Fruit fly (Drosophila melanogaster) whole organism, embryonic: ENCODE data around the gene CG6040.

Source experiments
- CG11398 ChIP-seq: fragments of 200-800 bp; sonication (Bioruptor generic); optimal IDR thresholded peaks from 2 replicates; lab custom pipeline; 2016; ENCODE audit warnings: missing biosample characterization, missing genetic modification characterization
- CG13123 ChIP-seq: fragments of 200-800 bp; sonication (Bioruptor generic); optimal IDR thresholded peaks from 2 replicates; lab custom pipeline; 2016; ENCODE audit warnings: missing biosample characterization, missing genetic modification characterization
- CG14965 ChIP-seq: fragments of 200-800 bp; sonication (Bioruptor generic); optimal IDR thresholded peaks from 2 replicates; lab custom pipeline; 2016; ENCODE audit warnings: missing biosample characterization, missing genetic modification characterization, borderline replicate concordance
- CG18262 ChIP-seq: fragments of 200-800 bp; optimal IDR thresholded peaks from 3 replicates; lab custom pipeline; 2019; ENCODE audit warnings: missing biosample characterization, mild to moderate bottlenecking, missing genetic modification characterization, moderate library complexity
- CG30403 ChIP-seq: fragments of 200-800 bp; sonication (Bioruptor generic); optimal IDR thresholded peaks from 3 replicates; lab custom pipeline; 2016; ENCODE audit warnings: missing biosample characterization, missing genetic modification characterization
- CG3065 ChIP-seq: fragments of 200-800 bp; sonication (Bioruptor generic); optimal IDR thresholded peaks from 2 replicates; lab custom pipeline; 2016; ENCODE audit warnings: missing biosample characterization, missing genetic modification characterization
- CG3838 ChIP-seq: fragments of 200-800 bp; sonication (Bioruptor generic); optimal IDR thresholded peaks from 3 replicates; lab custom pipeline; 2016; ENCODE audit warnings: missing biosample characterization, missing genetic modification characterization
- CG3995 ChIP-seq: fragments of 200-800 bp; sonication (Bioruptor generic); optimal IDR thresholded peaks from 3 replicates; lab custom pipeline; 2016; ENCODE audit warnings: missing biosample characterization, missing genetic modification characterization
- CG4282 ChIP-seq: fragments of 200-800 bp; sonication (Bioruptor generic); optimal IDR thresholded peaks from 2 replicates; lab custom pipeline; 2016; ENCODE audit warnings: missing biosample characterization, missing genetic modification characterization
- CG4617 ChIP-seq: fragments of 200-800 bp; sonication (Bioruptor generic); optimal IDR thresholded peaks from 3 replicates; lab custom pipeline; 2016; ENCODE audit warnings: missing biosample characterization, missing genetic modification characterization, borderline replicate concordance
- CG4730 ChIP-seq: fragments of 200-800 bp; sonication (Bioruptor generic); IDR thresholded peaks from 2 replicates; pipeline ENCODE4 v1.3.6; 2022; ENCODE audit warnings: missing biosample characterization, missing genetic modification characterization
- CG6272 ChIP-seq: fragments of 200-800 bp; sonication (Bioruptor generic); IDR thresholded peaks from 2 replicates; pipeline ENCODE4 v1.3.6; 2022; ENCODE audit warnings: missing biosample characterization, missing genetic modification characterization
- CG7372 ChIP-seq: fragments of 200-800 bp; sonication (Bioruptor generic); IDR thresholded peaks from 2 replicates; pipeline ENCODE4 v1.3.6; 2022; ENCODE audit warnings: missing biosample characterization, missing genetic modification characterization
- CG8388 ChIP-seq: fragments of 200-800 bp; sonication (Bioruptor generic); optimal IDR thresholded peaks from 2 replicates; lab custom pipeline; 2019; ENCODE audit warnings: missing biosample characterization, mild to moderate bottlenecking, missing genetic modification characterization, moderate library complexity
- CG9932 ChIP-seq: fragments of 200-800 bp; sonication (Bioruptor generic); IDR thresholded peaks from 2 replicates; pipeline ENCODE4 v1.3.6; 2022; ENCODE audit warnings: missing biosample characterization, missing genetic modification characterization
- Chrac-16 ChIP-seq: fragments of 200-800 bp; sonication (Bioruptor generic); optimal IDR thresholded peaks from 3 replicates; lab custom pipeline; 2016; ENCODE audit warnings: missing biosample characterization, missing genetic modification characterization
- CrebB ChIP-seq: fragments of 200-800 bp; sonication (Bioruptor generic); optimal IDR thresholded peaks from 3 replicates; lab custom pipeline; 2018; ENCODE audit warnings: missing biosample characterization, mild to moderate bottlenecking, missing genetic modification characterization
- Dbx ChIP-seq: fragments of 200-800 bp; sonication (Bioruptor generic); IDR thresholded peaks from 3 replicates; pipeline ENCODE4 v1.3.6; 2022; ENCODE audit warnings: missing biosample characterization, missing genetic modification characterization
- Dref ChIP-seq: fragments of 200-800 bp; sonication (Bioruptor generic); IDR thresholded peaks from 2 replicates; pipeline ENCODE4 v1.3.6; 2022; ENCODE audit warnings: missing biosample characterization, missing genetic modification characterization
- E2f1 ChIP-seq: fragments of 200-800 bp; sonication (Bioruptor generic); IDR thresholded peaks from 2 replicates; pipeline ENCODE4 v1.3.6; 2022; ENCODE audit warnings: missing biosample characterization, missing genetic modification characterization
- Eip74EF ChIP-seq, 2 experiments: fragments of 200-800 bp in 1 of 2; fragments of >200 bp in 1 of 2; sonication (Bioruptor generic) in 1 of 2; optimal IDR thresholded peaks; 2 replicates each; lab custom pipeline; 2017 to 2019; ENCODE audit warnings: missing biosample characterization in 2 of 2, missing genetic modification characterization in 2 of 2, mild to moderate bottlenecking in 1 of 2, moderate library complexity in 1 of 2
- Elba2 ChIP-seq: fragments of 200-800 bp; sonication (Bioruptor generic); optimal IDR thresholded peaks from 3 replicates; lab custom pipeline; 2016; ENCODE audit warnings: missing biosample characterization, missing genetic modification characterization
- H2.0 ChIP-seq: fragments of 200-800 bp; sonication (Bioruptor generic); IDR thresholded peaks from 2 replicates; pipeline ENCODE4 v1.3.6; 2022; ENCODE audit warnings: missing biosample characterization, missing genetic modification characterization
- MTF-1 ChIP-seq: fragments of 200-800 bp; sonication (Bioruptor generic); optimal IDR thresholded peaks from 2 replicates; lab custom pipeline; 2018; ENCODE audit warnings: missing biosample characterization, mild to moderate bottlenecking, missing genetic modification characterization, borderline replicate concordance
- Mad ChIP-seq: fragments of 200-800 bp; sonication (Bioruptor generic); optimal IDR thresholded peaks from 2 replicates; lab custom pipeline; 2016; ENCODE audit warnings: missing biosample characterization, missing genetic modification characterization
- PHDP ChIP-seq: fragments of 200-800 bp; sonication (Bioruptor generic); optimal IDR thresholded peaks from 3 replicates; lab custom pipeline; 2018; ENCODE audit warnings: missing biosample characterization, mild to moderate bottlenecking, missing genetic modification characterization, moderate library complexity
- Poxn ChIP-seq: fragments of 200-800 bp; sonication (Bioruptor generic); IDR thresholded peaks from 2 replicates; pipeline ENCODE4 v1.3.6; 2022; ENCODE audit warnings: missing biosample characterization, missing genetic modification characterization
- Rx ChIP-seq: fragments of 200-800 bp; sonication (Bioruptor generic); IDR thresholded peaks from 2 replicates; pipeline ENCODE4 v1.3.6; 2022; ENCODE audit warnings: missing biosample characterization, missing genetic modification characterization
- Six4 ChIP-seq: fragments of 200-800 bp; sonication (Bioruptor generic); optimal IDR thresholded peaks from 2 replicates; lab custom pipeline; 2016; ENCODE audit warnings: missing biosample characterization, missing genetic modification characterization
- Sox102F ChIP-seq: fragments of 200-800 bp; sonication (Bioruptor generic); optimal IDR thresholded peaks from 2 replicates; lab custom pipeline; 2018; ENCODE audit warnings: missing biosample characterization, mild to moderate bottlenecking, missing genetic modification characterization, moderate library complexity
- Tbp ChIP-seq: fragments of >200 bp; optimal IDR thresholded peaks from 2 replicates; lab custom pipeline; 2018; ENCODE audit warnings: missing biosample characterization, missing genetic modification characterization
- al ChIP-seq: fragments of 200-800 bp; sonication (Bioruptor generic); IDR thresholded peaks from 2 replicates; pipeline ENCODE4 v1.3.6; 2022; ENCODE audit warnings: missing biosample characterization, missing genetic modification characterization
- btn ChIP-seq: fragments of 200-800 bp; sonication (Bioruptor generic); optimal IDR thresholded peaks from 2 replicates; lab custom pipeline; 2016; ENCODE audit warnings: missing biosample characterization, missing genetic modification characterization
- cas ChIP-seq: fragments of 200-800 bp; sonication (Bioruptor generic); IDR thresholded peaks from 2 replicates; pipeline ENCODE4 v1.3.6; 2022; ENCODE audit warnings: missing biosample characterization, missing genetic modification characterization
- crp ChIP-seq, 2 experiments: fragments of 200-800 bp; sonication (Bioruptor generic); optimal IDR thresholded peaks; 2 replicates in 1 of 2; 3 replicates in 1 of 2; lab custom pipeline; 2017; ENCODE audit warnings: missing biosample characterization in 2 of 2, missing genetic modification characterization in 2 of 2, mild to moderate bottlenecking in 1 of 2, moderate library complexity in 1 of 2
- dmrt11E ChIP-seq: fragments of 200-800 bp; sonication (Bioruptor generic); optimal IDR thresholded peaks from 3 replicates; lab custom pipeline; 2018; ENCODE audit warnings: missing biosample characterization, mild to moderate bottlenecking, missing genetic modification characterization, moderate library complexity
- dysf ChIP-seq: fragments of 200-800 bp; sonication (Bioruptor generic); IDR thresholded peaks from 3 replicates; pipeline ENCODE4 v1.3.6; 2022; ENCODE audit warnings: missing biosample characterization, missing genetic modification characterization
- esg ChIP-seq: fragments of 200-800 bp; sonication (Bioruptor generic); conservative IDR thresholded peaks from 2 replicates; pipeline ENCODE4 v1.3.6; 2022; ENCODE audit warnings: missing biosample characterization, missing genetic modification characterization
- fd3F ChIP-seq: fragments of 200-800 bp; sonication (Bioruptor generic); optimal IDR thresholded peaks from 2 replicates; lab custom pipeline; 2018; ENCODE audit warnings: missing biosample characterization, mild to moderate bottlenecking, missing genetic modification characterization, moderate library complexity
- gfzf ChIP-seq: fragments of 200-800 bp; sonication (Bioruptor generic); optimal IDR thresholded peaks from 2 replicates; lab custom pipeline; 2016; ENCODE audit warnings: missing biosample characterization, mild to moderate bottlenecking, missing genetic modification characterization, moderate library complexity
- jumu ChIP-seq: fragments of 200-800 bp; sonication (Bioruptor generic); optimal IDR thresholded peaks from 3 replicates; lab custom pipeline; 2016; ENCODE audit warnings: missing biosample characterization, missing genetic modification characterization
- nmo ChIP-seq: fragments of 200-800 bp; sonication (Bioruptor generic); optimal IDR thresholded peaks from 2 replicates; lab custom pipeline; 2018; ENCODE audit warnings: missing biosample characterization, mild to moderate bottlenecking, missing genetic modification characterization, moderate library complexity
- onecut ChIP-seq: fragments of 200-800 bp; sonication (Bioruptor generic); IDR thresholded peaks from 2 replicates; pipeline ENCODE4 v1.3.6; 2022; ENCODE audit warnings: missing biosample characterization, missing genetic modification characterization
- pho ChIP-seq: fragments of 200-800 bp; sonication (Bioruptor generic); optimal IDR thresholded peaks from 2 replicates; lab custom pipeline; 2016; ENCODE audit warnings: missing biosample characterization, missing genetic modification characterization
- schlank ChIP-seq: fragments of 200-800 bp; sonication (Bioruptor generic); optimal IDR thresholded peaks from 2 replicates; lab custom pipeline; 2018; ENCODE audit warnings: missing biosample characterization, mild to moderate bottlenecking, missing genetic modification characterization
- seq ChIP-seq: fragments of 200-800 bp; sonication (Bioruptor generic); IDR thresholded peaks from 2 replicates; pipeline ENCODE4 v1.3.6; 2022; ENCODE audit warnings: missing biosample characterization, missing genetic modification characterization
- sim ChIP-seq: fragments of 200-800 bp; sonication (Bioruptor generic); IDR thresholded peaks from 2 replicates; pipeline ENCODE4 v1.3.6; 2022; ENCODE audit warnings: missing biosample characterization, missing genetic modification characterization
- slbo ChIP-seq: fragments of 200-800 bp; sonication (Bioruptor generic); IDR thresholded peaks from 2 replicates; pipeline ENCODE4 v1.3.6; 2022; ENCODE audit warnings: missing biosample characterization, missing genetic modification characterization
- sna ChIP-seq: fragments of 200-800 bp; sonication (Bioruptor generic); IDR thresholded peaks from 2 replicates; pipeline ENCODE4 v1.3.6; 2022; ENCODE audit warnings: missing biosample characterization, missing genetic modification characterization; ENCODE audit not compliant: partially characterized antibody
- z ChIP-seq: fragments of 200-800 bp; sonication (Bioruptor generic); IDR thresholded peaks from 3 replicates; pipeline ENCODE4 v1.3.6; 2022; ENCODE audit warnings: missing biosample characterization, missing genetic modification characterization

CG6040 gene

DNA sequence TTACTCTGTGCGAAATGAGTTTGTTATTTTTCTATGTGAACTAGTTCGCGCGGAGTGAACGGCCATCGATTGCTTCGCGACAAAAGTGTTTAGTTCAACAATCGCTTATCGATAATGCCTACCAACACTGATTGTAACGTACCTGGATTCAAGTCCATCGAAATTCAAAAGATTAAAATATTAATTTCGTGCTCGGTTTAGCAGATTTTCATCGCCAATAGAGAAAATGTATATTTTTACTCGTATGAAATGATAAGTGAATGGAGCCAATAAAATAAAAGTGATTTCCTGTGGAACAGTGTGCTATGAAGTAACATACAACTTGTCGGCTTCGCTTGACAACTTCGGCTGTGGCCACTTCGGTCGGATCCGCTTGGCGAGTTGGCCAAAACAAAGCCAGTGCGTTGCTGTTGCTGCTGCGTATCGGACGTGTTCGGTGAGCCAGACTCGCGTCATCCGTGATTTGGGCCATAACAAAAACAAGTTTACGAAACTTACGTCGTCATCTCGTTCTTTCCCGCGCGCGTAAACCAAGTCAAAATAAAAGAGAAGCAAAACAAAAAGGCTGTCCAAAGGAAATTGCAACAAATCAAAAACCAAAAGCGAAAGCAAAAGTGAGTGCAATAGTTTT lies 83.6 kb downstream of the CG6040 start, which contains the start of the genes CG5555 and myd (continued):
- TF ChIP-seq z (GFP tag; lab: Robert Waterston, UW) = no peak
- no peak for TF ChIP-seq CG14965
- peak in 1 of 2 experiments; percentile 4 for TF ChIP-seq crp (GFP tag; optimal IDR thresholded peaks at IDR 0.05; lab: Kevin White, UChicago)
- no peak for TF ChIP-seq CG3065 (GFP tag; lab: Kevin White, UChicago)
- peak; percentile 63 for TF ChIP-seq PHDP (tag; lab: Kevin White, UChicago)
- no peak for TF ChIP-seq CG4282 (GFP tag; lab: Kevin White, UChicago)
- TF ChIP-seq nmo (GFP tag; lab: Kevin White, UChicago) = peak; percentile 44
- peak; percentile 41 for TF ChIP-seq CG30403 (GFP tag; lab: Kevin White, UChicago)
- peak; percentile 42 for TF ChIP-seq CG3838 (GFP tag; lab: Kevin White, UChicago)
- TF ChIP-seq Tbp (GFP tag; lab: Kevin White, UChicago) = no peak
- no peak for TF ChIP-seq MTF-1 (GFP tag; lab: Kevin White, UChicago)
- peak; percentile 82 for TF ChIP-seq sna (GFP tag; lab: Robert Waterston, UW)
- TF ChIP-seq cas (GFP tag; lab: Robert Waterston, UW) = no peak
- peak; percentile 51; the same call in 1 of the 2 replicates for TF ChIP-seq slbo (GFP tag; lab: Robert Waterston, UW)
- TF ChIP-seq btn (GFP tag; lab: Kevin White, UChicago) = no peak
- TF ChIP-seq CG3995 (GFP tag; lab: Kevin White, UChicago) = peak; percentile 87
- peak; percentile 60 for TF ChIP-seq CG4617 (GFP tag; lab: Kevin White, UChicago)
- no peak for TF ChIP-seq Chrac-16 (GFP tag; lab: Kevin White, UChicago)
- TF ChIP-seq jumu (GFP tag; lab: Kevin White, UChicago) = no peak
- peak; percentile 46 for TF ChIP-seq Sox102F (GFP tag; lab: Kevin White, UChicago)
- peak in 1 of 2 experiments; percentile 5 for TF ChIP-seq Eip74EF (GFP tag; optimal IDR thresholded peaks at IDR 0.05; lab: Kevin White, UChicago)
- 0 out of 2 replicates have a peak, but pooled peaks have one; percentile 11 for TF ChIP-seq E2f1 (GFP tag; lab: Robert Waterston, UW)
- no peak for TF ChIP-seq fd3F (GFP tag; lab: Kevin White, UChicago)
- peak; percentile 48; the same call in 2 of the 3 replicates for TF ChIP-seq dysf (GFP tag; lab: Robert Waterston, UW)
- peak; percentile 15; the same call in 1 of the 2 replicates for TF ChIP-seq seq
- TF ChIP-seq CG11398 (GFP tag; lab: Kevin White, UChicago) = peak; percentile 21
- peak; percentile 2 for TF ChIP-seq Six4 (GFP tag; lab: Kevin White, UChicago)
- no peak for TF ChIP-seq al (GFP tag; lab: Robert Waterston, UW)
- TF ChIP-seq schlank (tag; lab: Kevin White, UChicago) = no peak
- no peak for TF ChIP-seq Rx (GFP tag; lab: Robert Waterston, UW)
- no peak for TF ChIP-seq Elba2
- no peak for TF ChIP-seq CG4730 (GFP tag; lab: Robert Waterston, UW)
- TF ChIP-seq Dbx (GFP tag; lab: Robert Waterston, UW) = no peak
- peak; percentile 11 for TF ChIP-seq CG18262 (tag; lab: Kevin White, UChicago)
- TF ChIP-seq dmrt11E (tag; lab: Kevin White, UChicago) = no peak
- TF ChIP-seq Dref (GFP tag; lab: Robert Waterston, UW) = peak; percentile 90
- TF ChIP-seq sim (GFP tag; lab: Robert Waterston, UW) = no peak
- TF ChIP-seq pho (GFP tag; lab: Kevin White, UChicago) = peak; percentile 73
- no peak for TF ChIP-seq CG8388
- no peak for TF ChIP-seq Poxn (GFP tag; lab: Robert Waterston, UW)
- peak; percentile 12 for TF ChIP-seq gfzf
- peak; percentile 32 for TF ChIP-seq CrebB (tag; lab: Kevin White, UChicago)
- TF ChIP-seq H2.0 = peak; percentile 25; the same call in 1 of the 2 replicates
- TF ChIP-seq CG13123 = no peak
- peak; percentile 18 for TF ChIP-seq Mad
- TF ChIP-seq esg (GFP tag; lab: Robert Waterston, UW) = no peak
- TF ChIP-seq CG6272 (GFP tag; lab: Robert Waterston, UW) = no peak
- no peak for TF ChIP-seq CG7372
- TF ChIP-seq CG9932 (GFP tag; lab: Robert Waterston, UW) = peak; percentile 74
- TF ChIP-seq onecut = peak; percentile 29; the same call in 1 of the 2 replicates
